Fruit fly (Drosophila melanogaster) whole organism, pupa: ENCODE results near the gene SmD1.

Experiments
- CG10348 ChIP-seq: fragments of 200-800 bp; sonication (Bioruptor generic); IDR thresholded peaks from 2 replicates; pipeline ENCODE4 v1.3.6; 2022; ENCODE audit warnings: missing biosample characterization, missing genetic modification characterization
- CG13204 ChIP-seq: fragments of 200-800 bp; sonication (Bioruptor generic); optimal IDR thresholded peaks from 2 replicates; lab custom pipeline; 2018; ENCODE audit warnings: missing biosample characterization, mild to moderate bottlenecking, missing genetic modification characterization, moderate library complexity
- CG14655 ChIP-seq: fragments of 200-800 bp; sonication (Bioruptor generic); optimal IDR thresholded peaks from 3 replicates; lab custom pipeline; 2017; ENCODE audit warnings: mild to moderate bottlenecking, missing biosample characterization, missing genetic modification reagents, missing genetic modification characterization
- CG15710 ChIP-seq: fragments of 200-800 bp; sonication (Bioruptor generic); optimal IDR thresholded peaks from 2 replicates; lab custom pipeline; 2018; ENCODE audit warnings: missing biosample characterization, mild to moderate bottlenecking, missing genetic modification characterization, moderate library complexity
- CG17806 ChIP-seq: fragments of 200-800 bp; sonication (Bioruptor generic); optimal IDR thresholded peaks from 2 replicates; lab custom pipeline; 2018; ENCODE audit warnings: missing biosample characterization, mild to moderate bottlenecking, missing genetic modification characterization, moderate library complexity
- CG32121 ChIP-seq: fragments of 200-800 bp; sonication (Bioruptor generic); IDR thresholded peaks from 2 replicates; pipeline ENCODE4 v1.3.6; 2022; ENCODE audit warnings: missing biosample characterization, missing genetic modification characterization
- CG8159 ChIP-seq: fragments of 200-800 bp; sonication (Bioruptor generic); optimal IDR thresholded peaks from 3 replicates; lab custom pipeline; 2018; ENCODE audit warnings: missing biosample characterization, mild to moderate bottlenecking, missing genetic modification characterization, moderate library complexity
- CG8301 ChIP-seq: fragments of 200-800 bp; sonication (Bioruptor generic); optimal IDR thresholded peaks from 2 replicates; lab custom pipeline; 2018; ENCODE audit warnings: missing biosample characterization, mild to moderate bottlenecking, missing genetic modification characterization
- EcR ChIP-seq: fragments of 200-800 bp; sonication (Bioruptor generic); optimal IDR thresholded peaks from 3 replicates; lab custom pipeline; 2019; ENCODE audit warnings: missing biosample characterization, missing genetic modification characterization, mild to moderate bottlenecking, moderate library complexity, missing genetic modification reagents

DNA sequence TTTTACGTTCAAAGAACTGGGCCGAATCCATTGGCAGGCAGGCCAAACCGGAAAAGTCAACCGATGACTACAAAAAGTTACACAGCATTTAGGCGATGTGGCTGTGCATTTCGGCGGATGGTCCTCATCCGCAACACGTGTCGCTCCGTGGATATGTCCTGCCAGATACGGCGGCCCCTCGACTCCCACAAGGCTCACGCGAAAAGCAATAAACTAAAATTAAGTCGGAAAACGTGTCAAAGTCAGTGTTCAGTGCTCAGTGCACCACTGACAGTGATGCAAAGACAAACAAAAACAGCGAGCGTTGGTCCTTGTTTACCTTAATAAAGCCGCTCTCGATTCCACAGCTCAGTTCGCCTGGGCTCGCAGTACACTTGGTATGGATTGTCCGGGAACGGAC, 4.8 kb downstream of the SmD1 start:
- TF ChIP-seq EcR (GFP tag; lab: Kevin White, UChicago): no peak
- TF ChIP-seq CG32121 (GFP tag; lab: Robert Waterston, UW): no peak
- TF ChIP-seq CG13204: no peak
- TF ChIP-seq CG17806 (tag; lab: Kevin White, UChicago): no peak
- no peak for TF ChIP-seq CG14655 (GFP tag; lab: Kevin White, UChicago)
- no peak for TF ChIP-seq CG8301 (tag; lab: Kevin White, UChicago)
- no peak for TF ChIP-seq CG10348
- no peak for TF ChIP-seq CG15710 (tag; lab: Kevin White, UChicago)
- no peak for TF ChIP-seq CG8159 (tag; lab: Kevin White, UChicago)
